Fruit fly (Drosophila melanogaster): ENCODE results near the gene Kap-alpha1.

Kap-alpha1 gene

dm6 chr3L:19817807-19818531 is 10.9 kb downstream of the Kap-alpha1 start, which contains the start of the genes Fibp and Deaf1 (continued):
- TF ChIP-seq topi (GFP tag; optimal IDR thresholded peaks at IDR 0.05) (peak; percentile 77), net (GFP tag; optimal IDR thresholded peaks at IDR 0.05) (no peak), Sox15 (GFP tag; optimal IDR thresholded peaks at IDR 0.05) (peak; percentile 72), CG4318 (GFP tag; optimal IDR thresholded peaks at IDR 0.05) (peak; percentile 61), CG7368 (GFP tag; optimal IDR thresholded peaks at IDR 0.05) (peak; percentile 56), CG15336 (GFP tag; IDR thresholded peaks at IDR 0.05) (0 out of 2 replicates have a peak, but pooled peaks have one; percentile 10), CG10669 (GFP tag; optimal IDR thresholded peaks at IDR 0.05) (peak; percentile 55), CG8319 (GFP tag; optimal IDR thresholded peaks at IDR 0.05) (no peak), CG11762 (GFP tag; optimal IDR thresholded peaks at IDR 0.05; ENCODE audit: insufficient read depth) (peak; percentile 64), achi (GFP tag; optimal IDR thresholded peaks at IDR 0.05) (no peak), CG34406 (GFP tag; optimal IDR thresholded peaks at IDR 0.05) (peak; percentile 65), CG6163 (GFP tag; IDR thresholded peaks at IDR 0.05) (peak; percentile 40; the same call in 1 of the 3 replicates), dac (GFP tag; optimal IDR thresholded peaks at IDR 0.05) (peak; percentile 21), acj6 (GFP tag; optimal IDR thresholded peaks at IDR 0.05) (peak; percentile 80), Hr39 (GFP tag; optimal IDR thresholded peaks at IDR 0.05) (peak; percentile 88), CG9139 (GFP tag; optimal IDR thresholded peaks at IDR 0.05) (no peak), Sox14 (GFP tag; optimal IDR thresholded peaks at IDR 0.05) (peak; percentile 79), fkh (GFP tag; optimal IDR thresholded peaks at IDR 0.05) (peak; percentile 28), Hr4 (GFP tag; optimal IDR thresholded peaks at IDR 0.05) (peak; percentile 79), ss (GFP tag; optimal IDR thresholded peaks at IDR 0.05) (peak in 1 of 2 experiments; percentile 9), Sox102F (GFP tag; optimal IDR thresholded peaks at IDR 0.05) (no peak), fd85E (GFP tag; optimal IDR thresholded peaks at IDR 0.05) (no peak), CG6808 (GFP tag; optimal IDR thresholded peaks at IDR 0.05) (no peak), Eip78C (GFP tag) (peak; percentile 91), pdm3 (GFP tag; optimal IDR thresholded peaks at IDR 0.05) (peak; percentile 81)

dm6 chr3L:19818701-19819100 is 11.7 kb downstream of the Kap-alpha1 start:
- peak; percentile 73 for TF ChIP-seq CG7368 (GFP tag; optimal IDR thresholded peaks at IDR 0.05)
- TF ChIP-seq CG8319 (GFP tag; optimal IDR thresholded peaks at IDR 0.05), result no peak
- TF ChIP-seq CG11294 (GFP tag; IDR thresholded peaks at IDR 0.05), result no peak

dm6 chr3L:19833227-19833626 is 26.2 kb downstream of the Kap-alpha1 start:
- TF ChIP-seq CG6808 (GFP tag; optimal IDR thresholded peaks at IDR 0.05) (no peak), pdm3 (GFP tag; optimal IDR thresholded peaks at IDR 0.05) (no peak), Hr4 (GFP tag; optimal IDR thresholded peaks at IDR 0.05) (no peak), salr (GFP tag; optimal IDR thresholded peaks at IDR 0.05) (no peak), CG34406 (GFP tag; optimal IDR thresholded peaks at IDR 0.05) (no peak), ss (GFP tag; optimal IDR thresholded peaks at IDR 0.05) (peak in 1 of 2 experiments; percentile 71), CG8119 (GFP tag; IDR thresholded peaks at IDR 0.05) (peak; percentile 22; the same call in 1 of the 3 replicates), Hr39 (GFP tag; optimal IDR thresholded peaks at IDR 0.05) (no peak), CG11902 (GFP tag; optimal IDR thresholded peaks at IDR 0.05) (no peak), cyc (GFP tag; optimal IDR thresholded peaks at IDR 0.05) (no peak), Smox (GFP tag; optimal IDR thresholded peaks at IDR 0.05) (no peak), CG32006 (GFP tag; optimal IDR thresholded peaks at IDR 0.05) (no peak), CG3919 (GFP tag; optimal IDR thresholded peaks at IDR 0.05) (no peak), achi (GFP tag; optimal IDR thresholded peaks at IDR 0.05) (no peak), fd85E (GFP tag; optimal IDR thresholded peaks at IDR 0.05) (no peak), CG15336 (GFP tag; IDR thresholded peaks at IDR 0.05) (0 out of 2 replicates have a peak, but pooled peaks have one; percentile 12), CG4318 (GFP tag; optimal IDR thresholded peaks at IDR 0.05) (no peak), CG6163 (GFP tag; IDR thresholded peaks at IDR 0.05) (peak; percentile 47; the same call in 2 of the 3 replicates), Eip93F (GFP tag; optimal IDR thresholded peaks at IDR 0.05) (peak; percentile 45), Lpt (GFP tag; optimal IDR thresholded peaks at IDR 0.05) (no peak), CG10669 (GFP tag; optimal IDR thresholded peaks at IDR 0.05) (no peak), CG31627 (GFP tag; optimal IDR thresholded peaks at IDR 0.05) (no peak), topi (GFP tag; optimal IDR thresholded peaks at IDR 0.05) (peak; percentile 17), spab (GFP tag; optimal IDR thresholded peaks at IDR 0.05) (no peak), CG6792 (GFP tag; optimal IDR thresholded peaks at IDR 0.05) (peak; percentile 38), OdsH (GFP tag; optimal IDR thresholded peaks at IDR 0.05) (no peak), CG11762 (GFP tag; optimal IDR thresholded peaks at IDR 0.05; ENCODE audit: insufficient read depth) (no peak), CG9139 (GFP tag; optimal IDR thresholded peaks at IDR 0.05) (no peak), Sox14 (GFP tag; optimal IDR thresholded peaks at IDR 0.05) (peak; percentile 71), Eip78C (GFP tag) (peak; percentile 83), acj6 (GFP tag; optimal IDR thresholded peaks at IDR 0.05) (no peak), CG8632 (GFP tag; optimal IDR thresholded peaks at IDR 0.05) (no peak), CG8319 (GFP tag; optimal IDR thresholded peaks at IDR 0.05) (no peak), CG7368 (GFP tag; optimal IDR thresholded peaks at IDR 0.05) (no peak), net (GFP tag; optimal IDR thresholded peaks at IDR 0.05) (no peak), vri (GFP tag; optimal IDR thresholded peaks at IDR 0.05) (no peak), eg (GFP tag; IDR thresholded peaks at IDR 0.05) (no peak), CG11294 (GFP tag; IDR thresholded peaks at IDR 0.05) (no peak)
